Worm (Caenorhabditis elegans): ENCODE measurements around the gene Y116A8C.10.

- no peak for TF ChIP-seq zag-1 (tag; optimal IDR thresholded peaks at IDR 0.05)
- TF ChIP-seq fos-1 (tag; optimal IDR thresholded peaks at IDR 0.05): peak; percentile 9
- peak in 1 of 6 experiments; percentile 36 for TF ChIP-seq elt-3 (tag; optimal IDR thresholded peaks at IDR 0.05)
- TF ChIP-seq fkh-8 (tag; optimal IDR thresholded peaks at IDR 0.05): peak; percentile 10
- peak; percentile 74 for TF ChIP-seq nhr-47 (tag; optimal IDR thresholded peaks at IDR 0.05)
- TF ChIP-seq sptf-1 (tag; optimal IDR thresholded peaks at IDR 0.05): no peak
Observed at ce11 chrIV:16946746-16947145, 7.8 kb upstream of the Y116A8C.10 start, which contains the start of the genes Y116A8C.9 and arf-6.

All from whole organism, L1 larva.